Worm (Caenorhabditis elegans): ENCODE measurements around the gene dpm-3.

DNA sequence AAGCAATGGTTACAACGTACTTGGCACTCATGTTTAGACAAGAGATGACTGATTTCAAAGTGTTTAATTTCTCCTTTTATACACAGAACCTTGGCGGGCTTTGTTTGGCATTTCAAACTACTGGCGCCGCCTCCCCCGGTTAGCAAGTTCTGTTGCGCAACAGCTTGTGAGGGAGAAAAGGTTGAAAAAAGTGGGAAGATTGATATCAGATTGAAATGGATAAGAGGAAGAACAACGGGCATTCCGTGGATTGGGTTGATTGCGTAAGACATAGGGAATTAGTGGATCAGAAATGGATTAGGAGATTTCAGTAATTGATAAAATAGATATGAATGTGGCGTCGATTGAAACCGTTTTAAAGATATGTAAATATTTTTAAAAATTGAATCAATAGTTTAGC is 37.1 kb downstream of the dpm-3 start, which contains the start of gene col-130:
- TF ChIP-seq flh-1 (GFP tag; optimal IDR thresholded peaks at IDR 0.05) (no peak), snpc-4 (tag; optimal IDR thresholded peaks at IDR 0.05) (no peak), nhr-12 (tag; optimal IDR thresholded peaks at IDR 0.05) (no peak), mep-1 (tag; optimal IDR thresholded peaks at IDR 0.05) (no peak), cnd-1 (tag; optimal IDR thresholded peaks at IDR 0.05) (no peak), pha-4 (tag; optimal IDR thresholded peaks at IDR 0.05) (no peak), unc-39 (tag; optimal IDR thresholded peaks at IDR 0.05) (no peak), lin-13 (tag; optimal IDR thresholded peaks at IDR 0.05) (no peak), nhr-237 (tag; optimal IDR thresholded peaks at IDR 0.05) (no peak)
